Fruit fly (Drosophila melanogaster) whole organism, wandering third instar larva: ENCODE measurements around the gene Bem46.

Experiments
- Abd-B ChIP-seq: fragments of >200 bp; optimal IDR thresholded peaks from 2 replicates; lab custom pipeline; 2017; ENCODE audit warnings: missing biosample characterization, missing genetic modification characterization
- CG32264 ChIP-seq: fragments of 200-800 bp; sonication (Bioruptor generic); optimal IDR thresholded peaks from 2 replicates; lab custom pipeline; 2016; ENCODE audit warnings: missing biosample characterization, missing genetic modification characterization
- CG9705 ChIP-seq: fragments of 200-800 bp; sonication (Bioruptor generic); optimal IDR thresholded peaks from 2 replicates; lab custom pipeline; 2018; ENCODE audit warnings: missing biosample characterization, mild to moderate bottlenecking, missing genetic modification characterization
- CrebA ChIP-seq: fragments of 200-800 bp; sonication (Bioruptor generic); optimal IDR thresholded peaks from 2 replicates; lab custom pipeline; 2016; ENCODE audit warnings: missing biosample characterization, mild to moderate bottlenecking, missing genetic modification characterization, borderline replicate concordance
- Dfd ChIP-seq: fragments of >200 bp; optimal IDR thresholded peaks from 2 replicates; lab custom pipeline; 2017; ENCODE audit warnings: missing biosample characterization, missing genetic modification characterization
- Dif ChIP-seq: fragments of 200-275, 200-300 bp; sonication (Bioruptor generic); optimal IDR thresholded peaks from 2 replicates; lab custom pipeline; 2018; ENCODE audit warnings: missing biosample characterization, missing genetic modification characterization; ENCODE audit not compliant: partially characterized antibody
- GATAd ChIP-seq: sonication (Bioruptor generic); optimal IDR thresholded peaks from 2 replicates; lab custom pipeline; 2016; ENCODE audit warnings: missing biosample characterization, missing genetic modification characterization
- HLH106 ChIP-seq: fragments of 200-800 bp; optimal IDR thresholded peaks from 3 replicates; lab custom pipeline; 2019; ENCODE audit warnings: missing biosample characterization, mild to moderate bottlenecking, missing genetic modification characterization, moderate library complexity
- Hnf4 ChIP-seq: fragments of 200-800 bp; sonication (Bioruptor generic); optimal IDR thresholded peaks from 2 replicates; lab custom pipeline; 2016; ENCODE audit warnings: missing biosample characterization, mild to moderate bottlenecking, missing genetic modification characterization
- Hr78 ChIP-seq: fragments of >200 bp; optimal IDR thresholded peaks from 2 replicates; lab custom pipeline; 2017; ENCODE audit warnings: missing biosample characterization, missing genetic modification characterization
- Hr83 ChIP-seq: fragments of 200-300 bp; sonication (Bioruptor generic); optimal IDR thresholded peaks from 2 replicates; lab custom pipeline; 2016; ENCODE audit warnings: missing biosample characterization, mild to moderate bottlenecking, missing genetic modification characterization, moderate library complexity; ENCODE audit not compliant: poor library complexity, severe bottlenecking
- Jra ChIP-seq: sonication (Bioruptor generic); optimal IDR thresholded peaks from 2 replicates; lab custom pipeline; 2016; ENCODE audit warnings: missing biosample characterization, missing genetic modification characterization
- Mio ChIP-seq: sonication (Bioruptor generic); optimal IDR thresholded peaks from 2 replicates; lab custom pipeline; 2016; ENCODE audit warnings: missing biosample characterization, missing genetic modification characterization
- Myc ChIP-seq: fragments of >200 bp; optimal IDR thresholded peaks from 2 replicates; lab custom pipeline; 2017
- N ChIP-seq: fragments of >200 bp; optimal IDR thresholded peaks from 2 replicates; lab custom pipeline; 2018; ENCODE audit warnings: missing biosample characterization, missing external identifiers, missing genetic modification characterization
- OdsH ChIP-seq: fragments of 200-800 bp; sonication (Bioruptor generic); optimal IDR thresholded peaks from 2 replicates; lab custom pipeline; 2016; ENCODE audit warnings: missing biosample characterization, mild to moderate bottlenecking, missing genetic modification characterization
- Rel ChIP-seq, 2 experiments: fragments of 200-800 bp; sonication (Bioruptor generic) in 1 of 2; optimal IDR thresholded peaks; 2 replicates in 1 of 2; 3 replicates in 1 of 2; lab custom pipeline; 2016 to 2019; ENCODE audit warnings: mild to moderate bottlenecking in 2 of 2, missing biosample characterization in 2 of 2, missing genetic modification characterization in 2 of 2, moderate library complexity in 1 of 2
- Sp1 ChIP-seq: fragments of 200-800 bp; sonication (Bioruptor generic); optimal IDR thresholded peaks from 3 replicates; lab custom pipeline; 2019; ENCODE audit warnings: missing biosample characterization, mild to moderate bottlenecking, missing genetic modification characterization, moderate library complexity
- Vsx2 ChIP-seq: fragments of 200-300, 225-300 bp; sonication (Bioruptor generic); optimal IDR thresholded peaks from 2 replicates; lab custom pipeline; 2018; ENCODE audit warnings: missing biosample characterization, missing genetic modification characterization; ENCODE audit not compliant: partially characterized antibody
- br ChIP-seq: fragments of 200-800 bp; sonication (Bioruptor generic); optimal IDR thresholded peaks from 2 replicates; lab custom pipeline; 2016; ENCODE audit warnings: missing biosample characterization, missing genetic modification characterization
- brk ChIP-seq: fragments of 200-800 bp; sonication (Bioruptor generic); optimal IDR thresholded peaks from 2 replicates; lab custom pipeline; 2016; ENCODE audit warnings: missing biosample characterization, mild to moderate bottlenecking, missing genetic modification characterization
- dl ChIP-seq, 2 experiments: fragments of 175-275, 200-275 bp in 1 of 2; fragments of 200-275 bp in 1 of 2; sonication (Bioruptor generic); optimal IDR thresholded peaks; lab custom pipeline; 2018; ENCODE audit warnings: mild to moderate bottlenecking in 2 of 2, missing biosample characterization in 2 of 2, missing genetic modification characterization in 2 of 2, moderate library complexity in 2 of 2; ENCODE audit not compliant: partially characterized antibody in 2 of 2, insufficient read depth in 1 of 2
- dmrt93B ChIP-seq: fragments of 200-800 bp; sonication (Bioruptor generic); optimal IDR thresholded peaks from 2 replicates; lab custom pipeline; 2018; ENCODE audit warnings: missing biosample characterization, mild to moderate bottlenecking, missing genetic modification characterization
- dsf ChIP-seq: sonication (Bioruptor generic); optimal IDR thresholded peaks from 2 replicates; lab custom pipeline; 2016; ENCODE audit warnings: missing biosample characterization, missing genetic modification characterization, borderline replicate concordance
- ey ChIP-seq: fragments of 200-800 bp; sonication (Bioruptor generic); optimal IDR thresholded peaks from 2 replicates; lab custom pipeline; 2016; ENCODE audit warnings: missing biosample characterization, missing genetic modification characterization
- foxo ChIP-seq, 2 experiments: fragments of 200-800 bp; sonication (Bioruptor generic); optimal IDR thresholded peaks; 2 replicates in 1 of 2; 3 replicates in 1 of 2; lab custom pipeline; 2016 to 2017; ENCODE audit warnings: missing biosample characterization in 2 of 2, missing genetic modification characterization in 2 of 2
- fru ChIP-seq: fragments of 200-800 bp; sonication (Bioruptor generic); optimal IDR thresholded peaks from 3 replicates; lab custom pipeline; 2016; ENCODE audit warnings: missing biosample characterization, mild to moderate bottlenecking, missing genetic modification characterization
- h ChIP-seq: fragments of 200-800 bp; sonication (Bioruptor generic); optimal IDR thresholded peaks from 3 replicates; lab custom pipeline; 2016; ENCODE audit warnings: missing biosample characterization, mild to moderate bottlenecking, missing genetic modification characterization
- jim ChIP-seq: fragments of 175-275, 200-325 bp; sonication (Bioruptor generic); optimal IDR thresholded peaks from 2 replicates; lab custom pipeline; 2016; ENCODE audit warnings: missing biosample characterization, mild to moderate bottlenecking, missing genetic modification characterization
- lola ChIP-seq: fragments of >200 bp; optimal IDR thresholded peaks from 2 replicates; lab custom pipeline; 2017; ENCODE audit warnings: missing biosample characterization, missing genetic modification characterization
- pan ChIP-seq: fragments of >200 bp; optimal IDR thresholded peaks from 2 replicates; lab custom pipeline; 2017
- psq ChIP-seq: fragments of 200-800 bp; sonication (Bioruptor generic); optimal IDR thresholded peaks from 3 replicates; lab custom pipeline; 2017; ENCODE audit warnings: missing biosample characterization, mild to moderate bottlenecking, missing genetic modification characterization, moderate library complexity
- rgr ChIP-seq: fragments of 200-800 bp; sonication (Bioruptor generic); optimal IDR thresholded peaks from 3 replicates; lab custom pipeline; 2016; ENCODE audit warnings: missing biosample characterization, mild to moderate bottlenecking, missing genetic modification characterization
- sage ChIP-seq: fragments of 200-800 bp; sonication (Bioruptor generic); optimal IDR thresholded peaks from 2 replicates; lab custom pipeline; 2016; ENCODE audit warnings: missing biosample characterization, mild to moderate bottlenecking, missing genetic modification characterization
- sv ChIP-seq: fragments of 200-800 bp; sonication (Bioruptor generic); optimal IDR thresholded peaks from 3 replicates; lab custom pipeline; 2016; ENCODE audit warnings: missing biosample characterization, missing genetic modification characterization
- tai ChIP-seq: sonication (Bioruptor generic); optimal IDR thresholded peaks from 2 replicates; lab custom pipeline; 2016; ENCODE audit warnings: missing biosample characterization, missing genetic modification characterization
- usp ChIP-seq: fragments of >200 bp; optimal IDR thresholded peaks from 2 replicates; lab custom pipeline; 2017; ENCODE audit warnings: missing biosample characterization, missing genetic modification characterization
- woc ChIP-seq: sonication (Bioruptor generic); optimal IDR thresholded peaks from 2 replicates; lab custom pipeline; 2016; ENCODE audit warnings: missing biosample characterization, mild to moderate bottlenecking, missing genetic modification characterization

The Bem46 gene

dm6 chr2L:2944509-2944908, 43.4 kb upstream of the Bem46 start:
- TF ChIP-seq Jra (GFP tag; lab: Kevin White, UChicago) (no peak), woc (GFP tag; lab: Kevin White, UChicago) (no peak), Abd-B (GFP tag; lab: Kevin White, UChicago) (no peak), Hr83 (no peak), brk (GFP tag; lab: Kevin White, UChicago) (no peak), N (GFP tag; lab: Kevin White, UChicago) (no peak), Myc (lab: Kevin White, UChicago) (no peak), tai (no peak), Rel (GFP tag; optimal IDR thresholded peaks at IDR 0.05; lab: Kevin White, UChicago) (no peak), Rel (tag; optimal IDR thresholded peaks at IDR 0.05; lab: Kevin White, UChicago) (no peak), CG32264 (no peak), HLH106 (tag; lab: Kevin White, UChicago) (no peak), Hnf4 (GFP tag; lab: Kevin White, UChicago) (no peak), Sp1 (GFP tag; lab: Kevin White, UChicago) (no peak), ey (GFP tag; lab: Kevin White, UChicago) (peak; percentile 0), dsf (GFP tag; lab: Kevin White, UChicago) (no peak), pan (lab: Kevin White, UChicago) (no peak), foxo (GFP tag; optimal IDR thresholded peaks at IDR 0.05; lab: Kevin White, UChicago) (peak in 1 of 2 experiments; percentile 49), fru (GFP tag; lab: Kevin White, UChicago) (peak; percentile 39), Dif (no peak), jim (no peak), dl (GFP tag; optimal IDR thresholded peaks at IDR 0.05; lab: Kevin White, UChicago; ENCODE audit: insufficient read depth in 1 of 2, partially characterized antibody in 2 of 2) (no peak), Dfd (no peak), Mio (GFP tag; lab: Kevin White, UChicago) (no peak), CrebA (no peak), usp (GFP tag; lab: Kevin White, UChicago) (no peak), br (GFP tag; lab: Kevin White, UChicago) (peak; percentile 23), psq (peak; percentile 33), CG9705 (GFP tag; lab: Kevin White, UChicago) (no peak), Hr78 (GFP tag; lab: Kevin White, UChicago) (no peak), dmrt93B (GFP tag; lab: Kevin White, UChicago) (no peak), OdsH (GFP tag; lab: Kevin White, UChicago) (peak; percentile 29), h (GFP tag; lab: Kevin White, UChicago) (peak; percentile 53), sv (GFP tag; lab: Kevin White, UChicago) (no peak), sage (GFP tag; lab: Kevin White, UChicago) (no peak), lola (GFP tag; lab: Kevin White, UChicago) (no peak), Vsx2 (GFP tag; lab: Kevin White, UChicago) (no peak), rgr (peak; percentile 40), GATAd (GFP tag; lab: Kevin White, UChicago) (no peak)
- TF ChIP-seq, all 38 proteins: peak for 8

- TF ChIP-seq lola (GFP tag; lab: Kevin White, UChicago) (no peak), Dfd (peak; percentile 83), pan (lab: Kevin White, UChicago) (no peak), ey (GFP tag; lab: Kevin White, UChicago) (no peak), sv (GFP tag; lab: Kevin White, UChicago) (no peak), CG9705 (GFP tag; lab: Kevin White, UChicago) (no peak), dl (GFP tag; optimal IDR thresholded peaks at IDR 0.05; lab: Kevin White, UChicago; ENCODE audit: insufficient read depth in 1 of 2, partially characterized antibody in 2 of 2) (no peak), Dif (no peak), Myc (lab: Kevin White, UChicago) (peak; percentile 36), brk (GFP tag; lab: Kevin White, UChicago) (no peak), psq (no peak), CG32264 (no peak), HLH106 (tag; lab: Kevin White, UChicago) (no peak), Sp1 (GFP tag; lab: Kevin White, UChicago) (no peak)
Observed at dm6 chr2L:2945438-2946220, 42.3 kb upstream of the Bem46 start.
